Worm (Caenorhabditis elegans) whole organism, L1 larva: ENCODE measurements around the gene F25H9.7.
A peak's percentile ranks its signal among the peaks of the same experiment; 100 is the strongest.

ENCODE experiments used
- C04F5.9 ChIP-seq: sonication (generic microtip); optimal IDR thresholded peaks from 2 replicates; lab custom pipeline; 2016; ENCODE audit warnings: missing genetic modification characterization, missing compliant biosample characterization
- F16B12.6 ChIP-seq: fragments of 150-350 bp; optimal IDR thresholded peaks from 2 replicates; lab custom pipeline; 2014; ENCODE audit warnings: missing biosample characterization, missing genetic modification characterization
- Y116A8C.19 ChIP-seq: sonication (generic microtip); optimal IDR thresholded peaks from 2 replicates; lab custom pipeline; 2016; ENCODE audit warnings: missing compliant biosample characterization, missing genetic modification characterization, borderline replicate concordance
- alr-1 ChIP-seq: fragments of 200-800 bp; sonication (Bioruptor generic); optimal IDR thresholded peaks from 2 replicates; lab custom pipeline; 2018; ENCODE audit warnings: borderline replicate concordance, mild to moderate bottlenecking, missing genetic modification characterization, missing compliant biosample characterization
- blmp-1 ChIP-seq: fragments of 150-350 bp; optimal IDR thresholded peaks from 2 replicates; lab custom pipeline; 2014; ENCODE audit warnings: missing biosample characterization, missing genetic modification characterization
- ceh-82 ChIP-seq, 3 experiments: fragments of 150-350 bp in 1 of 3; sonication (generic microtip) in 2 of 3; optimal IDR thresholded peaks; 2 replicates each; lab custom pipeline; 2014 to 2017; ENCODE audit warnings: missing biosample characterization in 3 of 3, missing genetic modification characterization in 3 of 3
- ceh-90 ChIP-seq: sonication (generic microtip); optimal IDR thresholded peaks from 2 replicates; lab custom pipeline; 2016; ENCODE audit warnings: missing genetic modification characterization, missing compliant biosample characterization
- ces-1 ChIP-seq: fragments of 150-350 bp; optimal IDR thresholded peaks from 2 replicates; lab custom pipeline; 2014; ENCODE audit warnings: missing biosample characterization, missing genetic modification reagents, missing genetic modification characterization
- dpl-1 ChIP-seq, 3 experiments: fragments of 150-350 bp in 2 of 3; sonication (generic microtip) in 1 of 3; optimal IDR thresholded peaks; 2 replicates each; lab custom pipeline; 2014 to 2017; ENCODE audit warnings: missing biosample characterization in 3 of 3, missing genetic modification characterization in 3 of 3, missing genetic modification reagents in 3 of 3
- dsc-1 ChIP-seq: sonication (generic microtip); optimal IDR thresholded peaks from 2 replicates; lab custom pipeline; 2016; ENCODE audit warnings: mild to moderate bottlenecking, missing genetic modification characterization, missing compliant biosample characterization
- efl-1 ChIP-seq, 4 experiments: fragments of 150-350 bp; optimal IDR thresholded peaks in 3 of 4; peaks in 1 of 4; 1 replicate in 1 of 4; 2 replicates in 3 of 4; lab custom pipeline; 2014; ENCODE audit warnings: missing biosample characterization in 2 of 4, missing genetic modification characterization in 2 of 4, missing genetic modification reagents in 2 of 4
- egl-27 ChIP-seq, 2 experiments: fragments of 150-350 bp in 1 of 2; sonication (generic microtip); optimal IDR thresholded peaks; 3 replicates each; lab custom pipeline; 2017 to 2018; ENCODE audit warnings: missing biosample characterization in 2 of 2, missing genetic modification characterization in 2 of 2, missing genetic modification reagents in 2 of 2
- elt-2 ChIP-seq: sonication (generic microtip); optimal IDR thresholded peaks from 2 replicates; lab custom pipeline; 2016; ENCODE audit warnings: missing genetic modification characterization, mild to moderate bottlenecking, inconsistent platforms, missing compliant biosample characterization, missing genetic modification reagents
- elt-3 ChIP-seq, 6 experiments: fragments of 150-350 bp in 1 of 6; sonication (generic microtip); optimal IDR thresholded peaks; 2 replicates each; lab custom pipeline; 2017 to 2018; ENCODE audit warnings: missing biosample characterization in 6 of 6, missing genetic modification characterization in 6 of 6, inconsistent platforms in 1 of 6
- fkh-8 ChIP-seq: sonication (generic microtip); optimal IDR thresholded peaks from 2 replicates; lab custom pipeline; 2016; ENCODE audit warnings: mild to moderate bottlenecking, missing genetic modification characterization, missing compliant biosample characterization
- hpl-2 ChIP-seq: fragments of 150-350 bp; optimal IDR thresholded peaks from 2 replicates; lab custom pipeline; 2014; ENCODE audit warnings: missing biosample characterization, missing genetic modification reagents, missing genetic modification characterization
- irx-1 ChIP-seq: sonication (generic microtip); optimal IDR thresholded peaks from 2 replicates; lab custom pipeline; 2016; ENCODE audit warnings: missing genetic modification characterization, missing compliant biosample characterization
- isw-1 ChIP-seq: fragments of 200-800 bp; sonication (Bioruptor generic); IDR thresholded peaks from 2 replicates; pipeline ENCODE4 v1.3.6; 2022; ENCODE audit warnings: missing genetic modification characterization, missing compliant biosample characterization
- lin-13 ChIP-seq: fragments of 150-350 bp; optimal IDR thresholded peaks from 2 replicates; lab custom pipeline; 2014; ENCODE audit warnings: missing biosample characterization, missing genetic modification reagents, missing genetic modification characterization
- lin-14 ChIP-seq: fragments of 200-800 bp; sonication (Bioruptor generic); optimal IDR thresholded peaks from 2 replicates; lab custom pipeline; 2018; ENCODE audit warnings: mild to moderate bottlenecking, missing genetic modification characterization, moderate library complexity, missing compliant biosample characterization
- lin-15B ChIP-seq: fragments of 150-350 bp; sonication (generic microtip); optimal IDR thresholded peaks from 3 replicates; lab custom pipeline; 2014; ENCODE audit warnings: missing biosample characterization, missing genetic modification characterization
- lsy-2 ChIP-seq, 2 experiments: fragments of 150-350 bp; optimal IDR thresholded peaks; 2 replicates each; lab custom pipeline; 2014; ENCODE audit warnings: missing biosample characterization in 2 of 2, missing genetic modification characterization in 2 of 2
- mdl-1 ChIP-seq, 2 experiments: fragments of 150-350 bp; optimal IDR thresholded peaks; 2 replicates each; lab custom pipeline; 2014 to 2017; ENCODE audit warnings: missing biosample characterization in 2 of 2, missing genetic modification characterization in 2 of 2, inconsistent platforms in 1 of 2
- mef-2 ChIP-seq: fragments of 150-350 bp; optimal IDR thresholded peaks from 2 replicates; lab custom pipeline; 2014; ENCODE audit warnings: missing biosample characterization, missing genetic modification characterization
- mep-1 ChIP-seq: fragments of 150-350 bp; optimal IDR thresholded peaks from 2 replicates; lab custom pipeline; 2014; ENCODE audit warnings: missing biosample characterization, missing genetic modification characterization
- nhr-11 ChIP-seq: fragments of 150-350 bp; optimal IDR thresholded peaks from 2 replicates; lab custom pipeline; 2014; ENCODE audit warnings: missing biosample characterization, missing genetic modification characterization
- nhr-12 ChIP-seq: sonication (generic microtip); optimal IDR thresholded peaks from 2 replicates; lab custom pipeline; 2017; ENCODE audit warnings: missing biosample characterization, missing genetic modification characterization
- nhr-19 ChIP-seq: fragments of 200-800 bp; sonication (Bioruptor generic); conservative IDR thresholded peaks from 2 replicates; pipeline ENCODE4 v1.3.6; 2022; ENCODE audit warnings: missing genetic modification characterization, missing compliant biosample characterization
- nhr-237 ChIP-seq: fragments of 150-350 bp; optimal IDR thresholded peaks from 2 replicates; lab custom pipeline; 2014; ENCODE audit warnings: missing biosample characterization, missing genetic modification characterization
- nhr-28 ChIP-seq: fragments of 150-350 bp; optimal IDR thresholded peaks from 2 replicates; lab custom pipeline; 2014; ENCODE audit warnings: missing biosample characterization, missing genetic modification characterization
- nhr-47 ChIP-seq: sonication (generic microtip); optimal IDR thresholded peaks from 2 replicates; lab custom pipeline; 2016; ENCODE audit warnings: mild to moderate bottlenecking, missing genetic modification characterization, moderate library complexity, missing compliant biosample characterization
- nhr-71 ChIP-seq: sonication (generic microtip); optimal IDR thresholded peaks from 2 replicates; lab custom pipeline; 2016; ENCODE audit warnings: mild to moderate bottlenecking, missing genetic modification characterization, moderate library complexity, missing compliant biosample characterization
- nhr-77 ChIP-seq: fragments of 150-350 bp; optimal IDR thresholded peaks from 2 replicates; lab custom pipeline; 2014; ENCODE audit warnings: missing biosample characterization, missing genetic modification characterization
- nhr-85 ChIP-seq: sonication (generic microtip); peaks from one replicate; lab custom pipeline; 2016; ENCODE audit warnings: missing genetic modification characterization, inconsistent platforms, missing compliant biosample characterization
- nhr-90 ChIP-seq: sonication (generic microtip); optimal IDR thresholded peaks from 2 replicates; lab custom pipeline; 2016; ENCODE audit warnings: mild to moderate bottlenecking, missing genetic modification characterization, missing compliant biosample characterization; ENCODE audit not compliant: poor library complexity
- pag-3 ChIP-seq: sonication (generic microtip); optimal IDR thresholded peaks from 2 replicates; lab custom pipeline; 2017; ENCODE audit warnings: missing genetic modification characterization, mild to moderate bottlenecking, missing compliant biosample characterization, antibody characterized with exemption, borderline replicate concordance; ENCODE audit not compliant: insufficient read depth
- pax-3 ChIP-seq: fragments of 200-800 bp; sonication (Bioruptor generic); optimal IDR thresholded peaks from 2 replicates; lab custom pipeline; 2018; ENCODE audit warnings: mild to moderate bottlenecking, missing genetic modification characterization, moderate library complexity, missing compliant biosample characterization
- pqm-1 ChIP-seq: sonication (generic microtip); optimal IDR thresholded peaks from 3 replicates; lab custom pipeline; 2017; ENCODE audit warnings: missing biosample characterization, missing genetic modification characterization
- rnt-1 ChIP-seq: sonication (generic microtip); optimal IDR thresholded peaks from 2 replicates; lab custom pipeline; 2016; ENCODE audit warnings: mild to moderate bottlenecking, missing genetic modification characterization, moderate library complexity, missing compliant biosample characterization
- skn-1 ChIP-seq: fragments of 150-350 bp; optimal IDR thresholded peaks from 2 replicates; lab custom pipeline; 2014; ENCODE audit warnings: missing biosample characterization, missing genetic modification characterization
- snu-23 ChIP-seq: sonication (generic microtip); optimal IDR thresholded peaks from 2 replicates; lab custom pipeline; 2016; ENCODE audit warnings: missing genetic modification characterization, missing compliant biosample characterization
- sox-4 ChIP-seq: sonication (generic microtip); optimal IDR thresholded peaks from 2 replicates; lab custom pipeline; 2016; ENCODE audit warnings: missing genetic modification characterization, missing compliant biosample characterization
- unc-130 ChIP-seq: fragments of 150-350 bp; optimal IDR thresholded peaks from 2 replicates; lab custom pipeline; 2017; ENCODE audit warnings: missing biosample characterization, missing genetic modification characterization, inconsistent platforms
- unc-30 ChIP-seq: sonication (generic microtip); optimal IDR thresholded peaks from 2 replicates; lab custom pipeline; 2017; ENCODE audit warnings: missing biosample characterization, missing genetic modification characterization
- unc-98 ChIP-seq: fragments of 200-800 bp; sonication (Bioruptor generic); IDR thresholded peaks from 2 replicates; pipeline ENCODE4 v1.3.6; 2022; ENCODE audit warnings: missing genetic modification characterization, missing compliant biosample characterization
- vab-15 ChIP-seq: sonication (generic microtip); optimal IDR thresholded peaks from 2 replicates; lab custom pipeline; 2017; ENCODE audit warnings: missing genotype, mild to moderate bottlenecking, missing genetic modification characterization, missing compliant biosample characterization
- xbp-1 ChIP-seq: sonication (generic microtip); optimal IDR thresholded peaks from 2 replicates; lab custom pipeline; 2016; ENCODE audit warnings: missing genetic modification characterization, missing compliant biosample characterization
- zip-4 ChIP-seq: fragments of 200-800 bp; sonication (Bioruptor generic); optimal IDR thresholded peaks from 2 replicates; lab custom pipeline; 2018; ENCODE audit warnings: mild to moderate bottlenecking, missing genetic modification characterization, moderate library complexity, missing compliant biosample characterization
- ztf-11 ChIP-seq, 2 experiments: sonication (generic microtip); optimal IDR thresholded peaks; 2 replicates each; lab custom pipeline; 2016 to 2017; ENCODE audit warnings: missing genetic modification characterization in 2 of 2, missing biosample characterization in 1 of 2, missing compliant biosample characterization in 1 of 2
- ztf-4 ChIP-seq: fragments of 150-350 bp; optimal IDR thresholded peaks from 2 replicates; lab custom pipeline; 2014; ENCODE audit warnings: missing biosample characterization, missing genetic modification characterization

F25H9.7 gene

ce11 chrV:13464123-13464522 is 4.1 kb upstream of the F25H9.7 start:
- TF ChIP-seq Y116A8C.19 (tag; lab: Kevin White, UChicago) (no peak), egl-27 (tag; optimal IDR thresholded peaks at IDR 0.05; lab: Kevin White, UChicago) (no peak), mep-1 (tag; lab: Kevin White, UChicago) (no peak), C04F5.9 (tag; lab: Kevin White, UChicago) (no peak), lsy-2 (tag; optimal IDR thresholded peaks at IDR 0.05; lab: Kevin White, UChicago) (peak in 1 of 2 experiments; percentile 8), ceh-82 (tag; optimal IDR thresholded peaks at IDR 0.05; lab: Kevin White, UChicago) (no peak), ztf-11 (tag; optimal IDR thresholded peaks at IDR 0.05; lab: Kevin White, UChicago) (no peak), fkh-8 (no peak), mdl-1 (tag; optimal IDR thresholded peaks at IDR 0.05; lab: Kevin White, UChicago) (no peak), ces-1 (GFP tag; lab: Kevin White, UChicago) (no peak), blmp-1 (tag; lab: Kevin White, UChicago) (peak; percentile 35), vab-15 (tag; lab: Kevin White, UChicago) (no peak), skn-1 (peak; percentile 73), elt-3 (tag; optimal IDR thresholded peaks at IDR 0.05; lab: Kevin White, UChicago) (peak in 1 of 6 experiments; percentile 1), isw-1 (GFP tag; lab: Robert Waterston, UW) (no peak), nhr-19 (no peak), unc-98 (GFP tag; lab: Robert Waterston, UW) (no peak), nhr-85 (tag; lab: Kevin White, UChicago) (peak; percentile 67), nhr-237 (tag; lab: Kevin White, UChicago) (no peak), nhr-47 (no peak), lin-14 (peak; percentile 65), unc-130 (tag; lab: Kevin White, UChicago) (no peak), rnt-1 (peak; percentile 1), nhr-71 (tag; lab: Kevin White, UChicago) (peak; percentile 20), lin-15B (tag; lab: Kevin White, UChicago) (no peak), snu-23 (GFP tag; lab: Kevin White, UChicago) (peak; percentile 4), pag-3 (tag; lab: Kevin White, UChicago) (no peak), ztf-4 (no peak), dpl-1 (GFP tag; optimal IDR thresholded peaks at IDR 0.05; lab: Kevin White, UChicago) (peak in 1 of 3 experiments; percentile 1)
- TF ChIP-seq, all 84 proteins: peak for 10

ce11 chrV:13472062-13472461 is 3.9 kb downstream of the F25H9.7 start:
- TF ChIP-seq skn-1 (no peak), pax-3 (tag; lab: Kevin White, UChicago) (no peak), hpl-2 (GFP tag; lab: Kevin White, UChicago) (no peak), nhr-12 (tag; lab: Kevin White, UChicago) (no peak), nhr-77 (tag; lab: Kevin White, UChicago) (no peak), vab-15 (tag; lab: Kevin White, UChicago) (no peak), xbp-1 (tag; lab: Kevin White, UChicago) (no peak), isw-1 (GFP tag; lab: Robert Waterston, UW) (no peak), nhr-28 (tag; lab: Kevin White, UChicago) (no peak), pqm-1 (tag; lab: Kevin White, UChicago) (no peak), irx-1 (tag; lab: Kevin White, UChicago) (no peak), efl-1 (optimal IDR thresholded peaks at IDR 0.05; lab: Kevin White, UChicago) (no peak), efl-1 (GFP tag; optimal IDR thresholded peaks at IDR 0.05 in 1 of 2; lab: Kevin White, UChicago) (peak in 1 of 2 experiments; percentile 39), sox-4 (no peak), fkh-8 (no peak), nhr-19 (peak; percentile 43), lsy-2 (tag; optimal IDR thresholded peaks at IDR 0.05; lab: Kevin White, UChicago) (peak; percentile 35 to 47), nhr-90 (tag; lab: Kevin White, UChicago) (no peak), zip-4 (GFP tag; lab: Kevin White, UChicago) (no peak), F16B12.6 (tag; lab: Kevin White, UChicago) (no peak), ces-1 (GFP tag; lab: Kevin White, UChicago) (no peak), mef-2 (no peak), dsc-1 (no peak), unc-30 (tag; lab: Kevin White, UChicago) (no peak), egl-27 (tag; optimal IDR thresholded peaks at IDR 0.05; lab: Kevin White, UChicago) (no peak), elt-2 (tag; lab: Kevin White, UChicago) (no peak), lin-13 (no peak), lin-15B (tag; lab: Kevin White, UChicago) (no peak), ceh-90 (tag; lab: Kevin White, UChicago) (no peak), unc-130 (tag; lab: Kevin White, UChicago) (peak; percentile 21), blmp-1 (tag; lab: Kevin White, UChicago) (no peak), alr-1 (tag; lab: Kevin White, UChicago) (no peak), nhr-11 (tag; lab: Kevin White, UChicago) (no peak), elt-3 (tag; optimal IDR thresholded peaks at IDR 0.05; lab: Kevin White, UChicago) (no peak)
